Worm (Caenorhabditis elegans): ENCODE results near the gene F36H5.17.
"Not testable (repeated sequence)": the region's sequence is repeated elsewhere in the genome, so short reads cannot be mapped to it uniquely, and the experiment has no call there.

- TF ChIP-seq lin-13 (GFP tag; optimal IDR thresholded peaks at IDR 0.05); fos-1 (tag; optimal IDR thresholded peaks at IDR 0.05); nhr-23 (tag; optimal IDR thresholded peaks at IDR 0.05); nhr-11 (tag; optimal IDR thresholded peaks at IDR 0.05): not testable (repeated sequence)
These were observed 15.4 kb upstream of the F36H5.17 start, which contains the start of gene math-26 for ce11 chrII:1771347-1771746.
